Worm (Caenorhabditis elegans) whole organism, midembryonic: ENCODE measurements around the gene spig-9.

Source experiments
- T22C8.4 ChIP-seq: fragments of 200-800 bp; sonication (Bioruptor generic); IDR thresholded peaks from 2 replicates; pipeline ENCODE4 v1.3.6; 2022; ENCODE audit warnings: missing genetic modification characterization, missing compliant biosample characterization
- cog-1 ChIP-seq: sonication (generic microtip); optimal IDR thresholded peaks from 2 replicates; lab custom pipeline; 2016; ENCODE audit warnings: missing genetic modification characterization, missing compliant biosample characterization
- flt-1 ChIP-seq: fragments of 200-800 bp; sonication (Bioruptor generic); IDR thresholded peaks from 2 replicates; pipeline ENCODE4 v1.3.6; 2022; ENCODE audit warnings: missing genetic modification characterization, missing compliant biosample characterization
- klf-2 ChIP-seq: fragments of 200-800 bp; sonication (Bioruptor generic); conservative IDR thresholded peaks from 2 replicates; pipeline ENCODE4 v1.3.6; 2022; ENCODE audit warnings: missing genetic modification reagents, missing genetic modification characterization, missing compliant biosample characterization
- med-1 ChIP-seq: sonication (generic microtip); optimal IDR thresholded peaks from 2 replicates; lab custom pipeline; 2017; ENCODE audit warnings: missing genetic modification characterization, mild to moderate bottlenecking, missing compliant biosample characterization, antibody characterized with exemption, missing genetic modification reagents; ENCODE audit not compliant: insufficient read depth
- ref-1 ChIP-seq: fragments of 200-800 bp; sonication (Bioruptor generic); conservative IDR thresholded peaks from 2 replicates; pipeline ENCODE4 v1.3.6; 2022; ENCODE audit warnings: missing genetic modification reagents, missing genetic modification characterization, missing compliant biosample characterization
- tab-1 ChIP-seq: fragments of 200-800 bp; sonication (Bioruptor generic); IDR thresholded peaks from 2 replicates; pipeline ENCODE4 v1.3.6; 2022; ENCODE audit warnings: missing genetic modification characterization, missing compliant biosample characterization
- ztf-23 ChIP-seq: fragments of 200-800 bp; sonication (Bioruptor generic); IDR thresholded peaks from 2 replicates; pipeline ENCODE4 v1.3.6; 2022; ENCODE audit warnings: missing genetic modification reagents, missing genetic modification characterization, missing compliant biosample characterization
- ztf-29 ChIP-seq: fragments of 200-800 bp; sonication (Bioruptor generic); IDR thresholded peaks from 2 replicates; pipeline ENCODE4 v1.3.6; 2022; ENCODE audit warnings: missing genetic modification reagents, missing genetic modification characterization, missing compliant biosample characterization

Gene spig-9

DNA sequence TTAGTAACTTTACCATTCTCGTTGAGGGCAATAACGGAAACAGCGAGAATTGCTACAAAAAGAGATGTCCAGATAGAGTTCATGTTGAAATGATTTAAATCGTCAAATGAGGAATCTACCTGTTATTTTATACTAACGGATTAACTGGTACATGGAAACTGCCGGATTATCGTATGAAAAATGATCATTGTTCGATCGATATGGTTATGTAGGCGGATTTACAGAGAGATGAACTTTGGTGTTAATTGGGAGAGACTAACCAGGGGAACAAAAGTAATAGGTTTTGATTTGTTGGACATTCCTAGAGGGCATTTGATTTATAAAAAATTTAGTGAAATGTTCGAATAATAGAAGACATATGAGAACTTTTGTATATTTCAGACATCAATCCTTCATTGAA is at the start of gene spig-9:
TSS of gene spig-9 (minus strand) at position 101 of the 400 bp plus-strand sequence.
- TF ChIP-seq med-1 (GFP tag; lab: Kevin White, UChicago) (no peak), flt-1 (GFP tag; lab: Robert Waterston, UW) (no peak), ref-1 (no peak), ztf-29 (no peak), tab-1 (GFP tag; lab: Robert Waterston, UW) (no peak), ztf-23 (GFP tag; lab: Robert Waterston, UW) (no peak), T22C8.4 (GFP tag; lab: Robert Waterston, UW) (no peak), cog-1 (tag; lab: Kevin White, UChicago) (no peak), klf-2 (GFP tag; lab: Robert Waterston, UW) (no peak)

DNA sequence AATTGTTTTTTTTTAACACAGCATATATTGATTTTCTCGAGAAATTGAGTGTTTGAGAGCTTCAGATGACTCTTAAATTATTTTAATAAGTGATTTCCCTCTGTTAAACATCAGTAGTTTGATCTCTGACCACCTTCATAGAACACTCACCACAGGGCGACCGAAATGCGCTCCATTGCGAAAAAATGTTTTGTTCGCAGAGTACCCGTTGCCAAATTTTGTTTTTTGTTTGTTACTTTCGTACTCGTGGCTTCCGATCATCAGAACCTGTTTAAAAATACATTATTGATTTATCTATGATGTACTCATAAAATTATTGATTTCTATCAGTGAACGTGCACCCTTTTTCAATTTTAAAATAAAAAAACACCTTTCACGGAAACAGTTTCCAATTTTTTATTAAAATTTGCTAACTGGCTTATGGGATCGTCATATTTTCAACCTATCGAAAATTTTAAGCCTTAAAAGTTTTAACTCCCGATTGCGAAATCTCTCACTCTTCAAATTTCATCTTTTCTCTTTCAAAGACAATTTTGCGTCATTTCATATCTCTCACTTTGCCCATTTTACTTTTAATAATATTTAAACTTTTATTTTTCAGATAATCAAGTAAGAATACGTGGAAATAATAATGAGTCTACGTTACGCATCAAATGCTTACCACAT is 49.1 kb upstream of the spig-9 start, which contains the start of gene letm-1:
TSS of gene letm-1 (plus strand) at position 598 of the 666 bp plus-strand sequence.
- no peak for TF ChIP-seq tab-1 (GFP tag; lab: Robert Waterston, UW)
- TF ChIP-seq cog-1 (tag; lab: Kevin White, UChicago): no peak
- no peak for TF ChIP-seq ref-1
- TF ChIP-seq med-1 (GFP tag; lab: Kevin White, UChicago): no peak

DNA sequence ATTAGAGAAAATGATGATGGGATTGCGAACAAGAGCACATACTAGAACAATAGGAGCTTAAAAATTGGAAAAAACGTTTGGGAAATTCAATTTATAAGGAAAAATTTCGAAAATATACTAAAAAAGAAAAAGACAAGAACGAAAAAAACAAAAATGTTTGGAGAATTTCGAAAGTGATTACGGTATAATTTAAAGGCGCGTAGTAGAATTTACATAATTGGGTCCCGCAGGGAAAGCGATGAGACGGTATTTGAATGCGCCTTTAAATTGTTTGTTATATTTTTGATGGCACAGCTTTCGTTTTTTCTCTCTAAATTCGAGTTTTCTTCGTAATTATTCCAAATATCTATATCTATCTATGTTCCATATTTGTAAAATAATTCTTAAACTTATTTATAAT is 48.4 kb upstream of the spig-9 start:
- TF ChIP-seq flt-1 (GFP tag; lab: Robert Waterston, UW) (no peak), ztf-29 (no peak), ztf-23 (GFP tag; lab: Robert Waterston, UW) (no peak), klf-2 (GFP tag; lab: Robert Waterston, UW) (no peak), ref-1 (no peak)

DNA sequence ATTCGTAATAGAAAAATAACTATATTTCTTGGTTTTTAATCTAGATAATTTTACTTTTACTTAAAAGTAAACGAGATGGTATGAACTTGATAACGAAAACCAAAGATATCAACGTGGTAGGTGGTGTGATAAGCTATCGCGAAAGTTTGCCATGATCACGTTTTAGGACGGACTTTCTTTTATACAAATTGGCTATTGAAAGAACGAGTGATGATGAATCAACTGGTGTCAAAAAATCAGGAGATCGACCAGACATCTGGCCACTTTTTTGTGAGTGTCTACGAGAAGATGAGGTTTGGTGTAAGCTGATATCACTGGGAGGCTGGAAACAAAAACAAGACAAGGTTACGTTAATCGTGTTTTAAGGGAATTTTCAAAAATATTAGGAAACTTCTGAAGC is 47.5 kb upstream of the spig-9 start:
- TF ChIP-seq tab-1 (GFP tag; lab: Robert Waterston, UW) (no peak), ztf-29 (no peak)

DNA sequence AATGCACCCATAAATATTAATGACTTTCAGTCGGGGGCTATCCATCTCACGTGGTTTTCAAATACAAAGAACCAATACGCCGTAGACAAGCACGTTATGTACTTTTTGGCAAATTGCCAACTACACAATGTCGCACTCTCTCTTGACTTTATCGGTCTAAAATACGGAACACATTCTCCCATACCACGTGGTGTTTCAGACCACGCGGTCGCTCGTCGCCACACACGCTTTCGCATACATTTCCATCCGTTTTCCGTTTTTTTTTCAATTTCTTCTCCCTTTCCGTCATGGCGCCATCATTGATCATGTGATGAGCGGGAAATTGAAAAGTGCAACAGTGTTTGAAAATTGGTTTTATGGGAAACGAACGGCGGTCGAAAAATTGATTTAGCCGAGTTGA is 46.9 kb upstream of the spig-9 start:
- TF ChIP-seq ztf-29 (no peak), tab-1 (GFP tag; lab: Robert Waterston, UW) (no peak), cog-1 (tag; lab: Kevin White, UChicago) (no peak), T22C8.4 (GFP tag; lab: Robert Waterston, UW) (no peak), ztf-23 (GFP tag; lab: Robert Waterston, UW) (no peak), klf-2 (GFP tag; lab: Robert Waterston, UW) (0 out of 2 replicates have a peak, but pooled peaks have one; percentile 48), ref-1 (no peak)

DNA sequence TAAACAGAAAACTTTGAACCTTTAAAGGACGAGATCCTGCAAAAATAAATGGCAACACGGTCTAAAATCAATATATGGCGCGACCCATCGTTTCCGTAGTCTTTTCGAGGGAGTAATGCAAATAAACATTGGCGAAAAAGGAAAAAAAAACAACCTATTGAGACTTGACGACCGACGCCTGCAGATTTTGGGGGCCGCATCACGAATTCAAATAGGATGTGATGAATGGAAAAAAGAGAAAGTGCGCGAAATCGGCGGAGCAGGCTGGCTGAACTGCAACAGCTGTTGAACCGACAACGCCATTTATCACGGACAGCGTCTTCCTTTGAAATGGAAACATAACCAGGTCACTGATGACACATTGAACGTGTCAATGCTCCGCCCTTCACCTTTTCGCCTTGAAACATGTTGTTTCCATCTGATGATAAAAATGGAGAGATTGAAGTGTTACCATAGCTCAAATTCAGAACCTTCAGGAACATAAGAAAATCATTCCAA is 46.2 kb upstream of the spig-9 start:
- TF ChIP-seq ztf-23 (GFP tag; lab: Robert Waterston, UW): no peak
- no peak for TF ChIP-seq klf-2 (GFP tag; lab: Robert Waterston, UW)
- TF ChIP-seq T22C8.4 (GFP tag; lab: Robert Waterston, UW): no peak
- TF ChIP-seq tab-1 (GFP tag; lab: Robert Waterston, UW): no peak
- TF ChIP-seq ztf-29: no peak
- TF ChIP-seq ref-1: no peak
- TF ChIP-seq flt-1 (GFP tag; lab: Robert Waterston, UW): no peak
- TF ChIP-seq med-1 (GFP tag; lab: Kevin White, UChicago): no peak
- TF ChIP-seq cog-1 (tag; lab: Kevin White, UChicago): no peak

DNA sequence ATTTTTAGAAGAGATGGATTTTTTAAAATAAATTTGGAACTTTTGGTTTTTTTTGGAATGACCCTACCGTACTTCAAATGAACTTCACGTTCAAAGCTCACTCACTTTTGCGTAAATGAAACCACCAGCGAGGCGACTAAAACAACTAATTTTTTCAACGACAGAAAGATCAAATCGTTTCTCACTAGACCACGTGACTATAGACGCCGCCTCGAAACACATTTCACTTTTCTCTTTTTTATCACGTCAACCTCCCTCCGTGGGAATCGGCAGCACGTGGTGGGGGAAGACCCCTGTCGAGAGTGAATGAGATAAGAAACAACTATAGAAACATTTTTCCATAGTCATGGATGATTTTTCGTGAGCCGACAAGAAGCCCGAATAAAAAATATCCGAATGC is 45.6 kb upstream of the spig-9 start:
- no peak for TF ChIP-seq flt-1 (GFP tag; lab: Robert Waterston, UW)
- no peak for TF ChIP-seq ref-1
- TF ChIP-seq ztf-29: no peak
- TF ChIP-seq T22C8.4 (GFP tag; lab: Robert Waterston, UW): no peak
- TF ChIP-seq cog-1 (tag; lab: Kevin White, UChicago): no peak
- no peak for TF ChIP-seq klf-2 (GFP tag; lab: Robert Waterston, UW)
- TF ChIP-seq ztf-23 (GFP tag; lab: Robert Waterston, UW): no peak
- no peak for TF ChIP-seq med-1 (GFP tag; lab: Kevin White, UChicago)
- TF ChIP-seq tab-1 (GFP tag; lab: Robert Waterston, UW): no peak

DNA sequence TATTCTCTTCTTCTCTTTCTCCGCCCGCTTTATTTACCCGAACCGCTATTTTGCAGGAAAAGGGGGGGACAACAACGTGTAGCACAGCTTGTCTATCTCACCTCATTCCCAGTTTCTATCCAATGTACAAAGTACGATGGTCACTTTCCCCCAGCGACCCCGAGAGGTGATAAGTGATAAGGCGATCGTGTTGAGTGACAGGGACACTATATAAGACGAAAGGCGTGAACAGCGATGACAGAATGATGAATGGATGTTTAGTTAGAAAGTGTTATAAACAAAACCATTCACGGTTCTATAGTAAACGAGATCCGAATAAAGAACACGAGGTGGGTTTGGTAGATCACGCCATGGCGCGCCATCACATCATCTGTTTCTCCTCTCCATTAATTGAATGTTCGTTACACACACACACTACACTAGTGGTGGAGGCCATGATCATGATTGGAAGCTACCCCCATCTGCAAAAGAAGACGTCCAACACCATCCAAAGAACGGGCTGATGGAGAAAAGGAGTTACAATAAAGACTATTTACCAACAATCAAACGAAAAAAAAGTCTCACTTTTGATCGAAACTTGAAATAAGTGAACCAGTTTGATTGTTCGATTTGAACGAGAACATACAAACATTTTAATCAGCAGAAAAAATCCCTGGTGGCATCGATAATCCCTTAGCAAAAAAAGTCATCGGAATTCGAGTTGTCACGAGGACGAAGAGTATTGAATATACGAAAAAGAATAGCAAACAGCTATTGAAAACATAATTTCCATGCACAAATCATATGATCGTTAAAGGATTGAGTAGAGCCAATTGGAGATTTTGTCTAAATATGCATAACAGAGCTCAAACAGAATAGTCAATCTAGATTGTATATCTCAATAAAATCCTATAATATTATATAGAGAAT is 44.9 kb upstream of the spig-9 start:
- no peak for TF ChIP-seq tab-1 (GFP tag; lab: Robert Waterston, UW)

DNA sequence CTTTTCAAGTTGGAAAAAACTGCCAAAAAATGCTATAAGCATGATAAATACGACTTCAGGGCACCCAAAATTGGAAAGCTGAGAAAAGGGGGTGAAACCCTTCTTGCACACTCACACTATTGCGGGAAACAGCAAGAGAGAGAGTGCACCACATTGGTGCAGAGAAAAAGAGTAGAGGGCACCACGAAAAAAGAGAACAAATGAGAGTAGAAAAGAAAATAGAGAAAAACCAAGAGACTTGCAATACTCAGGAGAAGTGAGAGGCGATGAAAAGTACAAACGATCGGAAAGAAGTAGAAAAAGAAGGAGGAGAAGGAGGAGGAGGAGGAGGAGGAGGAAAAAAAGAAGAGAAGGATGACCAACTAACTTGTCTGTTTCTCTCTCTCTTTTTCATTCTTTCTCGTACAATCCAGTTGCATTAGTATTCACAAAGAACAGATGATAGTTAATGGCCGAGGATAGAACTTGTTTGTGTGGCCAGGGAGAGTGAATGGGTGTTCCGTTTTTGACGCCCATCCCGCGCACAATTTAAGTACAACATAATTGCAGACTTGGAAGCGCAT is 43.6 kb upstream of the spig-9 start:
- TF ChIP-seq klf-2 (GFP tag; lab: Robert Waterston, UW) (no peak), cog-1 (tag; lab: Kevin White, UChicago) (peak; percentile 69)

DNA sequence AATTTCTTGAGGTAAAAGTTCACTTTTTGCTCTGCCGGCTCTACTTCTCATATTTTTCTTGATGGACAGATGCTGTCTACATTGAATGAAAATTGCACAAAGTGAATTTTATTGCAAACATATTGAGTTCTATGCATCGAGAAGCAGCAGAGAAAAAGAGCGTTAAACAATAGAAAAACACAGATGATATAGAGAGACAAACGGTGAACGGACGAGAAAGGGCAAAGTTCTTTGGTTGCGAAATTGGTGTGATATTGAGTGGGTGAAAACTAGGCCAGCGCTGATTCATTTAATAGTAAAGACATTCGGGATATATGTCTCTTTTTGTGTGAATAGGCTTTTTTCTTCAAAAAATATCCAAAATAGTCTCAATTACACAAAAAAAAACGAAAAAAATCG is 42.7 kb upstream of the spig-9 start:
- TF ChIP-seq ref-1 (no peak), klf-2 (GFP tag; lab: Robert Waterston, UW) (no peak), T22C8.4 (GFP tag; lab: Robert Waterston, UW) (no peak), cog-1 (tag; lab: Kevin White, UChicago) (no peak), flt-1 (GFP tag; lab: Robert Waterston, UW) (no peak), tab-1 (GFP tag; lab: Robert Waterston, UW) (no peak), med-1 (GFP tag; lab: Kevin White, UChicago) (no peak), ztf-29 (no peak)
